ENCODE assay signal across 1 fruit fly cellular context in the genomic region with DNA sequence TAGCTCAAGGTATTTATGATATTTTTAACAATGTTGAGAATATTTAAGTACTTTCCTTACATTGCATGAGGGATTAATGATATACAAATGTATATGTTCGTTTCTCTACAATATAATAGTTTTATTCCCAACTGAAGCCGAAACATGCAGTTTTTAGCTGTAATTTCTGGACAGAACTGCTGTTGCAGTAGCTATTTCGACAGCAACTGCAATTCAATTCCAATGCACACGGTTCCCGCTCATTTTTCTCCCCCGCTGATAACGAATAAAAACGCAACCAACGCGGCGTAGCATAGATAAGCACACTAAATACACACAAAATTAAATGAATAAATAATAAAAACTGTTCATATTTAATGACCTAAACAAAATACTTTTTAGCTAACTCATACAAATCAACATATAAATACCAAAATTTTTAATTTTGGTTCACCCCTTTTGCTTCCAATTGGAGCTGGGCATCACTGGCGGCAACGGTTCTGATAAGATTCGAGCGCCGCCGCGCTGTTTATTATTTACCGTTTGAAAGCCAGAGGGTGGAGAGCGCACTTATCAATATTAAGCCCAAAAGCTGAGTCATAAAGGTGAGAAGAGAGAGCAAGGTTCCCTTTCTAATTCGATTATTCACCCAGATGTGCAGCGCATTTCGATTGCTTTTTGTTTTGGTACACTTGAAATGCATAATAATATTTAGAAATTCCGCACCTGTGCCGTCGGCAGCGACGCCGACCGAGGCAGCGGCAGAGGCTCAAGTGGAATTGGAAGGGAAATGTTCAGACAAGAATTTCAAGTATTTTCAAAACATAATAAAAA.
TF ChIP-seq lines count a peak whose summit lies in the region.

No protein-coding gene starts in this region.

TF ChIP-seq in whole organism, embryonic, 481 proteins besides CTCF, POLR2A, EP300 and RAD21 (continued from another document and continues in another):
- TF ChIP-seq CG14667 (GFP tag; IDR thresholded peaks at IDR 0.05; lab: Robert Waterston, UW) (no peak), CrebB (tag; optimal IDR thresholded peaks at IDR 0.05; lab: Kevin White, UChicago) (no peak), CG15011 (GFP tag; optimal IDR thresholded peaks at IDR 0.05; lab: Kevin White, UChicago) (no peak), Trl (optimal IDR thresholded peaks at IDR 0.05; lab: Kevin White, UChicago) (no peak), Trl (GFP tag; optimal IDR thresholded peaks at IDR 0.05; lab: Kevin White, UChicago) (no peak), CG10366 (GFP tag; IDR thresholded peaks at IDR 0.05; lab: Robert Waterston, UW) (0 out of 2 replicates have a peak, but pooled peaks have one; percentile 7), CG7271 (tag; optimal IDR thresholded peaks at IDR 0.05; lab: Kevin White, UChicago) (no peak), CG2875 (GFP tag; optimal IDR thresholded peaks at IDR 0.05; lab: Kevin White, UChicago) (no peak), Bgb (GFP tag; IDR thresholded peaks at IDR 0.05; lab: Robert Waterston, UW; ENCODE audit: partially characterized antibody) (no peak), dimm (GFP tag; IDR thresholded peaks at IDR 0.05; lab: Robert Waterston, UW) (no peak), CG10462 (GFP tag; optimal IDR thresholded peaks at IDR 0.05; lab: Kevin White, UChicago) (no peak), en (GFP tag; optimal IDR thresholded peaks at IDR 0.05; lab: Kevin White, UChicago) (no peak), CG13424 (tag; optimal IDR thresholded peaks at IDR 0.05; lab: Kevin White, UChicago) (peak; percentile 33), zf30C (GFP tag; optimal IDR thresholded peaks at IDR 0.05; lab: Kevin White, UChicago) (no peak), crc (GFP tag; optimal IDR thresholded peaks at IDR 0.05; lab: Kevin White, UChicago) (no peak), Dip2 (GFP tag; IDR thresholded peaks at IDR 0.05; lab: Robert Waterston, UW) (no peak), fd102C (GFP tag; optimal IDR thresholded peaks at IDR 0.05; lab: Kevin White, UChicago) (no peak), CG8359 (GFP tag; optimal IDR thresholded peaks at IDR 0.05; lab: Kevin White, UChicago; ENCODE audit: borderline replicate concordance) (peak; percentile 23), Poxn (GFP tag; IDR thresholded peaks at IDR 0.05; lab: Robert Waterston, UW) (no peak), oc (tag; optimal IDR thresholded peaks at IDR 0.05; lab: Kevin White, UChicago) (peak; percentile 6), Mrtf (GFP tag; IDR thresholded peaks at IDR 0.05; lab: Robert Waterston, UW) (no peak), CG18476 (GFP tag; optimal IDR thresholded peaks at IDR 0.05; lab: Kevin White, UChicago) (no peak), vvl (GFP tag; IDR thresholded peaks at IDR 0.05; lab: Robert Waterston, UW) (peak; percentile 28), Antp (GFP tag; optimal IDR thresholded peaks at IDR 0.05; lab: Kevin White, UChicago) (no peak), MBD-R2 (GFP tag; IDR thresholded peaks at IDR 0.05; lab: Robert Waterston, UW) (no peak), sisA (GFP tag; IDR thresholded peaks at IDR 0.05; lab: Robert Waterston, UW) (no peak), CG12104 (GFP tag; optimal IDR thresholded peaks at IDR 0.05; lab: Kevin White, UChicago) (no peak), CG5180 (GFP tag; optimal IDR thresholded peaks at IDR 0.05; lab: Kevin White, UChicago) (no peak), Chrac-16 (GFP tag; optimal IDR thresholded peaks at IDR 0.05; lab: Kevin White, UChicago) (no peak), CG7357 (GFP tag; IDR thresholded peaks at IDR 0.05; lab: Robert Waterston, UW) (no peak), CG6654 (GFP tag; optimal IDR thresholded peaks at IDR 0.05; lab: Kevin White, UChicago) (no peak), Dek (tag; optimal IDR thresholded peaks at IDR 0.05; lab: Kevin White, UChicago) (no peak), Nf-YB (GFP tag; optimal IDR thresholded peaks at IDR 0.05; lab: Kevin White, UChicago) (peak; percentile 20), Aef1 (GFP tag; IDR thresholded peaks at IDR 0.05; lab: Robert Waterston, UW) (no peak), Eip74EF (GFP tag; optimal IDR thresholded peaks at IDR 0.05; lab: Kevin White, UChicago) (no peak), CG8281 (tag; optimal IDR thresholded peaks at IDR 0.05; lab: Kevin White, UChicago) (peak; percentile 46), Side (GFP tag; optimal IDR thresholded peaks at IDR 0.05; lab: Kevin White, UChicago) (no peak), Scr (GFP tag; IDR thresholded peaks at IDR 0.05; lab: Robert Waterston, UW; ENCODE audit: partially characterized antibody) (0 out of 2 replicates have a peak, but pooled peaks have one; percentile 9), CG11695 (GFP tag; IDR thresholded peaks at IDR 0.05; lab: Robert Waterston, UW) (no peak), CoRest (tag; optimal IDR thresholded peaks at IDR 0.05; lab: Kevin White, UChicago) (peak; percentile 16), MTF-1 (GFP tag; optimal IDR thresholded peaks at IDR 0.05; lab: Kevin White, UChicago; ENCODE audit: borderline replicate concordance) (peak; percentile 26), CG12071 (GFP tag; optimal IDR thresholded peaks at IDR 0.05; lab: Kevin White, UChicago) (peak; percentile 26), ems (GFP tag; optimal IDR thresholded peaks at IDR 0.05; lab: Kevin White, UChicago) (no peak), Gug (GFP tag; IDR thresholded peaks at IDR 0.05; lab: Robert Waterston, UW) (no peak), CG10209 (GFP tag; optimal IDR thresholded peaks at IDR 0.05; lab: Kevin White, UChicago) (no peak), Mes4 (GFP tag; optimal IDR thresholded peaks at IDR 0.05; lab: Kevin White, UChicago) (no peak), Max (GFP tag; optimal IDR thresholded peaks at IDR 0.05; lab: Kevin White, UChicago) (no peak), prd (optimal IDR thresholded peaks at IDR 0.05; lab: Kevin White, UChicago) (no peak), prd (GFP tag; IDR thresholded peaks at IDR 0.05; lab: Robert Waterston, UW) (no peak), CG11456 (GFP tag; IDR thresholded peaks at IDR 0.05; lab: Robert Waterston, UW) (no peak), cwo (GFP tag; optimal IDR thresholded peaks at IDR 0.05; lab: Kevin White, UChicago) (no peak), gce (GFP tag; IDR thresholded peaks at IDR 0.05; lab: Robert Waterston, UW) (0 out of 3 replicates have a peak, but pooled peaks have one; percentile 30), YL-1 (GFP tag; optimal IDR thresholded peaks at IDR 0.05; lab: Kevin White, UChicago) (no peak), z (GFP tag; IDR thresholded peaks at IDR 0.05; lab: Robert Waterston, UW) (no peak), CG17568 (GFP tag; optimal IDR thresholded peaks at IDR 0.05; lab: Kevin White, UChicago) (no peak), CHES-1-like (GFP tag; optimal IDR thresholded peaks at IDR 0.05; lab: Kevin White, UChicago) (no peak), CG13123 (GFP tag; optimal IDR thresholded peaks at IDR 0.05; lab: Kevin White, UChicago) (no peak), exex (tag; optimal IDR thresholded peaks at IDR 0.05; lab: Kevin White, UChicago) (peak; percentile 2), Xrp1 (GFP tag; IDR thresholded peaks at IDR 0.05; lab: Robert Waterston, UW) (peak; percentile 22; the same call in 1 of the 2 replicates), gcm (GFP tag; optimal IDR thresholded peaks at IDR 0.05; lab: Kevin White, UChicago) (no peak), fd3F (GFP tag; optimal IDR thresholded peaks at IDR 0.05; lab: Kevin White, UChicago) (no peak), CG10267 (tag; optimal IDR thresholded peaks at IDR 0.05; lab: Kevin White, UChicago) (no peak), CG4707 (GFP tag; optimal IDR thresholded peaks at IDR 0.05; lab: Kevin White, UChicago) (peak; percentile 51), gsb-n (tag; optimal IDR thresholded peaks at IDR 0.05; lab: Kevin White, UChicago) (peak; percentile 6), CG32532 (GFP tag; IDR thresholded peaks at IDR 0.05; lab: Robert Waterston, UW) (peak; percentile 44; the same call in 1 of the 2 replicates), Elba2 (GFP tag; optimal IDR thresholded peaks at IDR 0.05; lab: Kevin White, UChicago) (no peak), E2f2 (GFP tag; IDR thresholded peaks at IDR 0.05; lab: Robert Waterston, UW) (0 out of 2 replicates have a peak, but pooled peaks have one; percentile 25), CG13624 (GFP tag; optimal IDR thresholded peaks at IDR 0.05; lab: Kevin White, UChicago) (no peak), CG15514 (GFP tag; optimal IDR thresholded peaks at IDR 0.05; lab: Kevin White, UChicago) (peak; percentile 54), gro (GFP tag; optimal IDR thresholded peaks at IDR 0.05; lab: Kevin White, UChicago) (no peak), run (tag; optimal IDR thresholded peaks at IDR 0.05; lab: Kevin White, UChicago) (no peak), esg (GFP tag; conservative IDR thresholded peaks at IDR 0.05; lab: Robert Waterston, UW) (no peak), CG12744 (GFP tag; optimal IDR thresholded peaks at IDR 0.05; lab: Kevin White, UChicago) (no peak), CG31441 (GFP tag; IDR thresholded peaks at IDR 0.05; lab: Robert Waterston, UW) (no peak; the same call in 1 of the 2 replicates), wek (GFP tag; optimal IDR thresholded peaks at IDR 0.05; lab: Kevin White, UChicago) (no peak), CG10431 (GFP tag; optimal IDR thresholded peaks at IDR 0.05; lab: Kevin White, UChicago) (peak; percentile 16), CG17328 (GFP tag; IDR thresholded peaks at IDR 0.05; lab: Robert Waterston, UW) (no peak), sens-2 (GFP tag; IDR thresholded peaks at IDR 0.05; lab: Robert Waterston, UW) (no peak), sima (GFP tag; optimal IDR thresholded peaks at IDR 0.05; lab: Kevin White, UChicago) (no peak), CG18619 (GFP tag; optimal IDR thresholded peaks at IDR 0.05; lab: Kevin White, UChicago) (no peak), toy (GFP tag; IDR thresholded peaks at IDR 0.05; lab: Robert Waterston, UW) (no peak), Vsx1 (GFP tag; optimal IDR thresholded peaks at IDR 0.05; lab: Kevin White, UChicago) (no peak), fd64A (GFP tag; optimal IDR thresholded peaks at IDR 0.05; lab: Kevin White, UChicago) (no peak), ap (GFP tag; IDR thresholded peaks at IDR 0.05; lab: Robert Waterston, UW) (0 out of 2 replicates have a peak, but pooled peaks have one; percentile 5), CG2116 (GFP tag; optimal IDR thresholded peaks at IDR 0.05; lab: Kevin White, UChicago) (peak; percentile 20), Atf3 (GFP tag; optimal IDR thresholded peaks at IDR 0.05; lab: Kevin White, UChicago) (no peak), Sin3A (optimal IDR thresholded peaks at IDR 0.05; lab: Kevin White, UChicago) (no peak), CG4328 (GFP tag; optimal IDR thresholded peaks at IDR 0.05; lab: Kevin White, UChicago) (no peak), CG11504 (tag; optimal IDR thresholded peaks at IDR 0.05; lab: Kevin White, UChicago) (peak; percentile 26), CG7372 (GFP tag; IDR thresholded peaks at IDR 0.05; lab: Robert Waterston, UW) (no peak), ATbp (GFP tag; optimal IDR thresholded peaks at IDR 0.05; lab: Kevin White, UChicago) (peak; percentile 40), CG5245 (GFP tag; optimal IDR thresholded peaks at IDR 0.05; lab: Kevin White, UChicago) (no peak), Usf (GFP tag; optimal IDR thresholded peaks at IDR 0.05; lab: Kevin White, UChicago) (no peak), vfl (GFP tag; optimal IDR thresholded peaks at IDR 0.05; lab: Kevin White, UChicago) (no peak), CG6791 (GFP tag; IDR thresholded peaks at IDR 0.05; lab: Robert Waterston, UW; ENCODE audit: partially characterized antibody) (no peak), sqz (GFP tag; optimal IDR thresholded peaks at IDR 0.05; lab: Kevin White, UChicago) (no peak), emc (GFP tag; optimal IDR thresholded peaks at IDR 0.05; lab: Kevin White, UChicago) (no peak), CG6175 (GFP tag; IDR thresholded peaks at IDR 0.05; lab: Robert Waterston, UW) (no peak), dysf (GFP tag; IDR thresholded peaks at IDR 0.05; lab: Robert Waterston, UW) (no peak), fd96Cb (tag; optimal IDR thresholded peaks at IDR 0.05; lab: Kevin White, UChicago) (no peak), CG9437 (GFP tag; optimal IDR thresholded peaks at IDR 0.05; lab: Kevin White, UChicago) (no peak), Lhr (GFP tag; optimal IDR thresholded peaks at IDR 0.05; lab: Kevin White, UChicago) (no peak), CG10274 (GFP tag; optimal IDR thresholded peaks at IDR 0.05; lab: Kevin White, UChicago) (no peak), Xbp1 (GFP tag; optimal IDR thresholded peaks at IDR 0.05; lab: Kevin White, UChicago) (no peak), CG2202 (tag; optimal IDR thresholded peaks at IDR 0.05; lab: Kevin White, UChicago) (no peak), Ravus (GFP tag; IDR thresholded peaks at IDR 0.05; lab: Robert Waterston, UW) (no peak), CG10959 (GFP tag; IDR thresholded peaks at IDR 0.05; lab: Robert Waterston, UW) (no peak), CG16863 (GFP tag; optimal IDR thresholded peaks at IDR 0.05; lab: Kevin White, UChicago) (no peak), crp (GFP tag; optimal IDR thresholded peaks at IDR 0.05; lab: Kevin White, UChicago) (no peak), CkIIα-i1 (GFP tag; IDR thresholded peaks at IDR 0.05; lab: Robert Waterston, UW) (no peak), fu2 (GFP tag; optimal IDR thresholded peaks at IDR 0.05; lab: Kevin White, UChicago) (no peak), Hey (tag; optimal IDR thresholded peaks at IDR 0.05; lab: Kevin White, UChicago) (no peak), Rfx (GFP tag; IDR thresholded peaks at IDR 0.05; lab: Robert Waterston, UW) (peak; percentile 54), Med (GFP tag; lab: Kevin White, UChicago) (peak; percentile 84), CG10147 (GFP tag; optimal IDR thresholded peaks at IDR 0.05; lab: Kevin White, UChicago) (no peak), CG12236 (GFP tag; optimal IDR thresholded peaks at IDR 0.05; lab: Kevin White, UChicago) (no peak), so (GFP tag; IDR thresholded peaks at IDR 0.05; lab: Robert Waterston, UW) (peak; percentile 36; the same call in 1 of the 3 replicates), Optix (GFP tag; IDR thresholded peaks at IDR 0.05; lab: Robert Waterston, UW) (no peak; the same call in 2 of the 3 replicates), CG18764 (GFP tag; optimal IDR thresholded peaks at IDR 0.05; lab: Kevin White, UChicago) (no peak), ranshi (GFP tag; IDR thresholded peaks at IDR 0.05; lab: Robert Waterston, UW) (no peak), Sry-β (GFP tag; optimal IDR thresholded peaks at IDR 0.05; lab: Kevin White, UChicago) (peak; percentile 92), CG42726 (GFP tag; IDR thresholded peaks at IDR 0.05; lab: Robert Waterston, UW; ENCODE audit: partially characterized antibody) (no peak), CG11085 (GFP tag; IDR thresholded peaks at IDR 0.05; lab: Robert Waterston, UW) (no peak), CG3163 (GFP tag; optimal IDR thresholded peaks at IDR 0.05; lab: Kevin White, UChicago) (no peak), cg (GFP tag; optimal IDR thresholded peaks at IDR 0.05; lab: Kevin White, UChicago) (no peak), E2f1 (GFP tag; IDR thresholded peaks at IDR 0.05; lab: Robert Waterston, UW) (no peak)
